Worm (Caenorhabditis elegans) whole organism, dauer: ENCODE measurements around the gene clec-54.

ENCODE experiments used
- unc-62 ChIP-seq: sonication (generic microtip); optimal IDR thresholded peaks from 2 replicates; lab custom pipeline; 2017; ENCODE audit warnings: missing biosample characterization, missing genetic modification reagents, missing genetic modification characterization

clec-54 gene

DNA sequence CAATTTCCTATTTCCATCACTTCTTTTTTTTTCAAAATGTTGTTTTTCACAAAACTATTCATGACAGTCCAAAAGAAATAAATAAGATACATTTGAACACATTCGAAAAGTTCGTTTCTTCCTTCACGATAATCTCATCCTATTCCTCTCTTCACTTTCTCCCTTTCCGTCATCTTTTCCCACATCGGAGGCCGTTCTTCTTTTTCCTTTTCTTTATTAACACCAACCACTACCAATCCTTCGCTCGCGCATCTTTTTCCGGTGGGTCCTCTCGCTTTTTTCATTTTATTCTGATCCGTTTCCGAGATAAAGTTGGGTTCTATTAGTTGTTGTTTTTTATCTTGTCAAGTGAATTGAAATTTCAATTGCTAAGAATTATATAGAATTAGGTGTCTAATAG is 18.8 kb downstream of the clec-54 start:
- TF ChIP-seq unc-62 (GFP tag; lab: Kevin White, UChicago): no peak

DNA sequence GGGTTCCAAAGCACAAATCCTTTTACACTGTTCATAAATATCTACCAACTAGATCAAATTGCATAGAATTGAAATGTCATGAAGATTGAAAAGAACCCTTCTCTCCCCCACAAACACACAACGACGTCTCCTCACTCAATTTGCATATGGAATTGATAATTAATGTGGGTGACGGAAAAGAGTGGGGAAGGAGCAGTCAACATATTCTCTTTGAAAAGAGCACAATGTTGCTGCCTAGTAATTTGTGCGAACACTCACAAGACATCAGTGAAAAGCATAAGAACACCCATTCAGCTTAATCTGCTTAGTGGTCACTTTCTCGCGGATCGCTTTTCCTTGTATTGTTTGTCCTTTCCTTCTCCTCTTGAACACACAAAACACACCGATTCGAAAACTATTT is 19.7 kb downstream of the clec-54 start:
- TF ChIP-seq unc-62 (GFP tag; lab: Kevin White, UChicago): no peak

DNA sequence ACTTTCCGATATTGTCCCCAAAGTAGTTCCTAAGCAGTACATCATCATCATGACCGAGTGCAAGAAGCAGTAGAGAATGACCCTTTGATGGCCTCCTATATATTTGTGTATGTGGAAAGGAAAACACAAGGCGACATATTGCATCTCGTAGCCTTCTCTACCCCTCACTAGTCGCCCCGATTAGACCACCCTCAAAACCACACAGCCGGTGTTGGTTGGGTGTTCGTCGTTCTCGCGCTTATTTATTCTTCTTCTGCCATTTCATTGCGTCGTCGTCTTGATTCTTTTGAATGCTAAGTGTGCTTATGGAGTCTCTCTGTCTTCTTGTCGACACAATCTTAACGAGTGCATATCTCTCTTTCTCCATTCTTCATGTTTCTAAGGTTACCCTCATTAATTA is 21.5 kb downstream of the clec-54 start:
- no peak for TF ChIP-seq unc-62 (GFP tag; lab: Kevin White, UChicago)

- no peak for TF ChIP-seq unc-62 (GFP tag; lab: Kevin White, UChicago)
Observed at ce11 chrV:14499074-14499864, 22.6 kb downstream of the clec-54 start.

DNA sequence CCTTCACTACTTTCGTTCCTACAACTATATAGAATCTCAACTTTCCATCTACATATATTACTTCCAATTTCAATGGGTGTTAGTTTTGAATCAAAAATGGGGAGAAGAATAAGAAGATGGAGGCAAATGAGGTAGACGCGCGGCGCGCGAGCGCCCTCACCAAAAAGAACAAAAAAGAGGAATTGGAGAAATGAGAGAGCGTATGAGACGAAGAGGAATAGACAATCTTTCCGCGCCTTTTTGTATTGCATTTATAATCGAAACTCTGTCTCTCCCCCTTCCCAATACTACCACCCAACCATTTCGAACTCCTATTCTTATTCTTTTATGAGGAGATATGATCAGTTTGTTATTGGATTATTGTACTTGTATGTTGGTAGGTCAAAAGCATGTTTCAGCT is 23.9 kb downstream of the clec-54 start:
- no peak for TF ChIP-seq unc-62 (GFP tag; lab: Kevin White, UChicago)

ce11 chrV:14501136-14501535 is 24.4 kb downstream of the clec-54 start, which contains the start of gene R02D5.24:
Gene R02D5.24, plus strand, starts transcription at chrV:14501340.
- TF ChIP-seq unc-62 (GFP tag; lab: Kevin White, UChicago): no peak

DNA sequence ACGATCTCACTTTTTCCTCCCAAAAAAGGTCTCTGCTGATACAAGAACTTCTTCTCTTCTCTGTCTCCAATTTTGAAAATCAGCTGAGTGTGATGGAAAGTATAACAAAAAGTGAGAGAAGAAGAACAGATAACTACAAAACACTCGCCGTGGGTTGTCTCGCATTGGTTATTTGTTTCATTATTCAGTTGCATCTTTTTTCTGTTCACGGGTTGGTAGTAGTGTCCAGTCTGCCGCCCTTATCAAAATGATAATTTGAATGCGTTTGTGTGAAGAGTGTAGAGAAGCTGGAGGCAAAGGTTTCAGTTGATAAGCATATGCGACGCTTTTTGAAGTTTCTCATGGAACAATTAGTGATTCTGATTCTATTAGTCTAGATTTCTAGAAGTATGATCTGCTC is 26.4 kb downstream of the clec-54 start:
- no peak for TF ChIP-seq unc-62 (GFP tag; lab: Kevin White, UChicago)

- no peak for TF ChIP-seq unc-62 (GFP tag; lab: Kevin White, UChicago)
Observed at ce11 chrV:14504120-14504519, 27.4 kb downstream of the clec-54 start.

ce11 chrV:14504774-14505173 is 28.1 kb downstream of the clec-54 start:
- TF ChIP-seq unc-62 (GFP tag; lab: Kevin White, UChicago): no peak

- TF ChIP-seq unc-62 (GFP tag; lab: Kevin White, UChicago): no peak
Observed at ce11 chrV:14505745-14506214, 29.1 kb downstream of the clec-54 start.

DNA sequence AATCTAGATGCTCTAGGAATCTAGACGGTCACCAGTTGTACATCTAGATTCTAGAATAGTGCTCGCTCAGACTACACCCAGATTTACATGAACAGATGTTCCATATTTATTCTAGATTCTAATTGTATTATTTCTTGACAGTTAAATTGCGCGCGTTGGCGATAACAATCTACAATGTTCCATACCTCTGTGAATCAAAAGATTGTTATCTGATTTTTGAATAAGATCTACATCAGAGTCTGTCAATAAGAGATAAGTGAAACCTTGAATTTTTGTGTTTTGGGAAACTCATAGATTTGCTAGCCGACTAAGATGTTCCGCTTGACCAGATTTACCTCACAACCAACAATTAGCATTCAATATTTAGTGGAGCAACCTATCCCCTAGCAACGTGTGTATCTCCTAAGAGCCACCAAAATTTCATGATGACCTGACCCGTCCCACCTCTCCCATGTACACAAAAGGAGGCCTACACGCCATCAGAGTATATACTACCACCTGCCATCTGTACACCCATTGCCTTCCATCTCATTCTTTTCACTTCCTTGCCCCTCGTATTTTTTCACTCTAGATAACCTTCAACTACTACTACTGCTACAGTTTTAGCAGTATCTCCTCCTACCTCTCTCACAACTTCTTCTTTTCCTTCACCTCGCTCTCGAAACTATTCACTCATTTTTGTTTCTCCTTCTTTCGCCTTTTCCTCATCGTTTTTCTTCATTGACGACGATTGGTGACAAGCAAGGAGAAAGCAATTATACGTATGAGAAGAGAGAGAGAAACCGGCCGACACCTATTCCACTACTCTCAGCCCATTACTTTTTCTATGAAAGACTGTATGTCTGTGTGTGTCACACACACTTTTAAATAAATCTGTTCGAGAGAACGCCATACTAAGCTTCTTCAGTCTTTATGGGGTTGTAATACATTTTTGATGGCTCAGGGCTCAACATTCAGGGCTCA is 30.3 kb downstream of the clec-54 start:
- TF ChIP-seq unc-62 (GFP tag; lab: Kevin White, UChicago): no peak

DNA sequence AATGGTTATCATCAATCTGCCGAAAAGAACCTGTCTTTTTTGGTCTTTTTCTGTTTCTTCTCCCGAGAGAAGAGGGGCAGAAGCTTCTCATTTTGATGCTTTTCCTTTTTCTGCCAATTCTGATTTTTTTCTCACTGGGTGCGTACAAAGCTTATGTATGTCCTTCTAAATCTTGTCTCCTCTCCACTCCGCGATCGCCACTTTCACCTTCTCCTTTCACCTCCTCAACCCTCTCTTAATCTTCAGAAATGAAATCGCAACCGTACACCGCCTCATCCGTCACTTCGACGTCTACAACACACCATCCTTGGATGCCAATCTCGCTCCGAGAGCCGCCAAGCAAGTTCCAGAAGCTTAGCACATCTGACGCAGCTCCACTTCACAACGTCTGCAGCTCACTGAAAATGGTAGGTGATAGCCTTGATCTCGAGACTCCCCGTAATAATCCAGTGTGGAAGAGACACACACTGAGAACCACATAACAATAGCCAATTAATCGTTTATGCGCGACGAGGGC is 31.4 kb downstream of the clec-54 start, which contains the start of gene R02D5.1:
R02D5.1 (plus strand) TSS at position 245 of the 517 bp plus-strand sequence.
- no peak for TF ChIP-seq unc-62 (GFP tag; lab: Kevin White, UChicago)

- no peak for TF ChIP-seq unc-62 (GFP tag; lab: Kevin White, UChicago)
Observed at ce11 chrV:14508556-14508955, 31.9 kb downstream of the clec-54 start.

DNA sequence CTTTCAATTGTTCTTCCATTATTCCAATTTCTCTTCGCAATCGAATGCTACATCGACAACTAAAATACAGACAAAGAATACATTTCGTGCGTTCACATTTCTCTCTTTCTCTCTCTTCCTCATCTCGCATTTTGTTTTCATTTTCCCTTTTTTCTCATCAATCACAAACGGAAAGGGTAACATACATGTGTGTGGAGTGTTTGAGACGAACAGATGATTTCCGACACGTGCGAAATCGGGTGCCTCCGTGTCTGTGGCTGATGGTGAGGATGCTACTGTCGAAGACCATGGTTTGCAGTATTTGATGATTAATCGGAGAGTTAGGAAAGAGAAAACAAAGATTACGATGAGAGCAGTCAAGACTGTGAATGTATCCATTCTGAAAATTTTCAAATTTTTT is 34.0 kb downstream of the clec-54 start, which contains the start of gene R02D5.9:
R02D5.9 (minus strand) TSS at position 378 of the 400 bp plus-strand sequence.
- TF ChIP-seq unc-62 (GFP tag; lab: Kevin White, UChicago): no peak

ce11 chrV:14518010-14518409 is 41.3 kb downstream of the clec-54 start, which contains the start of gene R02D5.6:
Gene R02D5.6, minus strand, starts transcription at chrV:14518110.
- TF ChIP-seq unc-62 (GFP tag; lab: Kevin White, UChicago): no peak
